Fruit fly (Drosophila melanogaster) whole organism, pupa: ENCODE data around the gene jar.

ENCODE experiments used
- CG10348 ChIP-seq: fragments of 200-800 bp; sonication (Bioruptor generic); IDR thresholded peaks from 2 replicates; pipeline ENCODE4 v1.3.6; 2022; ENCODE audit warnings: missing biosample characterization, missing genetic modification characterization
- CG12605 ChIP-seq: fragments of 200-800 bp; sonication (Bioruptor generic); IDR thresholded peaks from 2 replicates; pipeline ENCODE4 v1.3.6; 2022; ENCODE audit warnings: missing biosample characterization, missing genetic modification characterization
- CG13204 ChIP-seq: fragments of 200-800 bp; sonication (Bioruptor generic); optimal IDR thresholded peaks from 2 replicates; lab custom pipeline; 2018; ENCODE audit warnings: missing biosample characterization, mild to moderate bottlenecking, missing genetic modification characterization, moderate library complexity
- CG14655 ChIP-seq: fragments of 200-800 bp; sonication (Bioruptor generic); optimal IDR thresholded peaks from 3 replicates; lab custom pipeline; 2017; ENCODE audit warnings: mild to moderate bottlenecking, missing biosample characterization, missing genetic modification reagents, missing genetic modification characterization
- CG15710 ChIP-seq: fragments of 200-800 bp; sonication (Bioruptor generic); optimal IDR thresholded peaks from 2 replicates; lab custom pipeline; 2018; ENCODE audit warnings: missing biosample characterization, mild to moderate bottlenecking, missing genetic modification characterization, moderate library complexity
- CG17806 ChIP-seq: fragments of 200-800 bp; sonication (Bioruptor generic); optimal IDR thresholded peaks from 2 replicates; lab custom pipeline; 2018; ENCODE audit warnings: missing biosample characterization, mild to moderate bottlenecking, missing genetic modification characterization, moderate library complexity
- CG32121 ChIP-seq: fragments of 200-800 bp; sonication (Bioruptor generic); IDR thresholded peaks from 2 replicates; pipeline ENCODE4 v1.3.6; 2022; ENCODE audit warnings: missing biosample characterization, missing genetic modification characterization
- CG34367 ChIP-seq: fragments of 200-800 bp; sonication (Bioruptor generic); optimal IDR thresholded peaks from 2 replicates; lab custom pipeline; 2018; ENCODE audit warnings: missing biosample characterization, mild to moderate bottlenecking, missing genetic modification characterization
- CG4496 ChIP-seq: fragments of 200-800 bp; sonication (Bioruptor generic); IDR thresholded peaks from 3 replicates; pipeline ENCODE4 v1.3.6; 2022; ENCODE audit warnings: missing biosample characterization, missing genetic modification characterization
- CG8159 ChIP-seq: fragments of 200-800 bp; sonication (Bioruptor generic); optimal IDR thresholded peaks from 3 replicates; lab custom pipeline; 2018; ENCODE audit warnings: missing biosample characterization, mild to moderate bottlenecking, missing genetic modification characterization, moderate library complexity
- CG8301 ChIP-seq: fragments of 200-800 bp; sonication (Bioruptor generic); optimal IDR thresholded peaks from 2 replicates; lab custom pipeline; 2018; ENCODE audit warnings: missing biosample characterization, mild to moderate bottlenecking, missing genetic modification characterization
- CG9948 ChIP-seq: fragments of 200-800 bp; sonication (Bioruptor generic); optimal IDR thresholded peaks from 2 replicates; lab custom pipeline; 2018; ENCODE audit warnings: missing biosample characterization, mild to moderate bottlenecking, missing genetic modification characterization, moderate library complexity
- D1 ChIP-seq: fragments of 200-800 bp; sonication (Bioruptor generic); optimal IDR thresholded peaks from 2 replicates; lab custom pipeline; 2018; ENCODE audit warnings: missing biosample characterization, mild to moderate bottlenecking, missing genetic modification characterization, moderate library complexity
- EcR ChIP-seq: fragments of 200-800 bp; sonication (Bioruptor generic); optimal IDR thresholded peaks from 3 replicates; lab custom pipeline; 2019; ENCODE audit warnings: missing biosample characterization, missing genetic modification characterization, mild to moderate bottlenecking, moderate library complexity, missing genetic modification reagents
- Ets98B ChIP-seq: fragments of 200-800 bp; sonication (Bioruptor generic); IDR thresholded peaks from 2 replicates; pipeline ENCODE4 v1.3.6; 2022; ENCODE audit warnings: missing biosample characterization, missing genetic modification characterization
- Pif1A ChIP-seq: fragments of 200-800 bp; sonication (Bioruptor generic); optimal IDR thresholded peaks from 3 replicates; lab custom pipeline; 2016; ENCODE audit warnings: missing biosample characterization, missing genetic modification characterization
- Pif1B ChIP-seq: fragments of 200-800 bp; sonication (Bioruptor generic); optimal IDR thresholded peaks from 3 replicates; lab custom pipeline; 2016; ENCODE audit warnings: missing biosample characterization, missing genetic modification characterization
- Snoo ChIP-seq: fragments of 200-800 bp; sonication (Bioruptor generic); optimal IDR thresholded peaks from 3 replicates; lab custom pipeline; 2017; ENCODE audit warnings: missing biosample characterization, mild to moderate bottlenecking, missing genetic modification characterization, inconsistent platforms
- fd96Ca ChIP-seq: fragments of 200-800 bp; sonication (Bioruptor generic); IDR thresholded peaks from 3 replicates; pipeline ENCODE4 v1.3.6; 2022; ENCODE audit warnings: missing biosample characterization, missing genetic modification characterization
- gl ChIP-seq: fragments of 200-800 bp; sonication (Bioruptor generic); optimal IDR thresholded peaks from 2 replicates; lab custom pipeline; 2018; ENCODE audit warnings: missing biosample characterization, mild to moderate bottlenecking, missing genetic modification characterization
- rn ChIP-seq: fragments of 200-800 bp; sonication (Bioruptor generic); IDR thresholded peaks from 2 replicates; pipeline ENCODE4 v1.3.6; 2022; ENCODE audit warnings: missing biosample characterization, missing genetic modification characterization

jar gene

DNA sequence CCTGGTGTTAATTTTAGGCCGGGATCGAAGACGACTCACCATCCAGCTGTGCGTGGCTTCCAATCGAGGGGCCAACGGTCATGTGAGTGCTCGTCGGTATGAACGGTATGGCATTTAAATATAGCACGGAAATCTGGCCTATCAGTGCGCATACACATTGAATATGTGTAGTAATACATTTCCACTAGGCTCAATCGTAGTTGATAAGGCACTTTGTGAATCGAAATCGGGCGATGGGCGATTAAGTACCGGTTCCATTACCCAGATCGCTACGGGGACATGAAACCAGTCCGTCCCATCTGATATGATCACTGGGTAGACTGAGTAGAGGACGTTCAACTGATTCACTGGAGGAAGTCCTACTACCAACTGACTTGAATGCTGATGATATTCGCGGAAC, 14.4 kb upstream of the jar start:
- TF ChIP-seq EcR (GFP tag; lab: Kevin White, UChicago) = peak; percentile 93
- TF ChIP-seq Pif1A (GFP tag; lab: Kevin White, UChicago) = no peak
- no peak for TF ChIP-seq Snoo (tag; lab: Kevin White, UChicago)
- peak; percentile 29 for TF ChIP-seq CG13204
- TF ChIP-seq Ets98B (GFP tag; lab: Robert Waterston, UW) = peak; percentile 14; the same call in 1 of the 2 replicates

DNA sequence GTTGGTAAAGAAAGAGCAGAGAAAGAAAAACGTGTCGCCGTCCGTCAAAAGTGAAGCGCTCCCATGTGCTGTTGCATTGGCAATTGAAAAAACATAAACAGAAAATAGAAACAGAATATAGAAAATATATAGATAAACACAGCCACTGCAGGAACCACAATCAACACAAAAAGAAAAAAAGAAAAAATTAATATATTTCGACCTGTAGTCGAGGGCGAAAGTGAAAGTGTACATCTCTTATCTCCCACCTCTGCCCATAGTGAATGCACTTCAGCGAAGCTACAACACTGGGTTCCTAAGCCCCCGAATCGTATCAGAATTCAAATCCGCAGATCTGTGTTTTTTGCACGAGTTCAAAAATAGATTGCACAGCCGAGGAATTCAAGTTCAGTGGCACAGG, 13.1 kb upstream of the jar start:
- TF ChIP-seq fd96Ca = no peak

DNA sequence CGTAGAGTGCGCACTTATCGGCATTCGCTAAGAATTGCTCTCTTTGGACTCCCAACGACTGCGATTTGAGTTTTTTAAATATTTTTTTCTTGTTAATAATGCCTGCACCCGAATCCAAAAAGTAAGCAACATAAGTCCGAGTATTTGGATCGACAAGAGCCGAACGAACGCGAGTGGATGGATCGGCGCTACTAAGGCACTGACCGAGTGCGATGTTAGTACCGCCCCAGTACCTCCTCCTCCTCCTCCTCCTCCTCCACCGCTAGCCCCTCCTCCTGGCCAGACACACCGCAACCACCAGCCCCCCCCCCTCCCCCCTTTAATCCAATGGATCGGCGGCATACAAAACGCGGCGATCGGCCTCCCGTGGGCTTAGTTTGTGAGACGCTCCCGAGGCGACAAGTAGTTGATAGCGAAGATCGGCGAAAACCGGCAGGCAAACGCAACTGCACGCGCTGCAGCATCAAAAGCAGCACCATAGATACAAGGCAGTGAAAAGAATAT, 12.6 kb upstream of the jar start, which contains the start of gene CG6356:
Gene CG6356, plus strand, starts transcription at position 374 of the 504 bp plus-strand sequence.
- TF ChIP-seq CG9948 (tag; lab: Kevin White, UChicago) (no peak), Pif1B (GFP tag; lab: Kevin White, UChicago) (no peak), CG12605 (GFP tag; lab: Robert Waterston, UW) (peak; percentile 47; the same call in 1 of the 2 replicates), Ets98B (GFP tag; lab: Robert Waterston, UW) (peak; percentile 42; the same call in 1 of the 2 replicates), EcR (GFP tag; lab: Kevin White, UChicago) (peak; percentile 60), D1 (tag; lab: Kevin White, UChicago) (no peak), CG17806 (tag; lab: Kevin White, UChicago) (no peak), CG32121 (GFP tag; lab: Robert Waterston, UW) (peak; percentile 62; the same call in 1 of the 2 replicates), CG13204 (peak; percentile 86), gl (tag; lab: Kevin White, UChicago) (no peak), fd96Ca (peak; percentile 50; the same call in 1 of the 3 replicates), CG14655 (GFP tag; lab: Kevin White, UChicago) (peak; percentile 55), CG8301 (peak; percentile 25), rn (no peak), CG4496 (GFP tag; lab: Robert Waterston, UW) (peak; percentile 67)

DNA sequence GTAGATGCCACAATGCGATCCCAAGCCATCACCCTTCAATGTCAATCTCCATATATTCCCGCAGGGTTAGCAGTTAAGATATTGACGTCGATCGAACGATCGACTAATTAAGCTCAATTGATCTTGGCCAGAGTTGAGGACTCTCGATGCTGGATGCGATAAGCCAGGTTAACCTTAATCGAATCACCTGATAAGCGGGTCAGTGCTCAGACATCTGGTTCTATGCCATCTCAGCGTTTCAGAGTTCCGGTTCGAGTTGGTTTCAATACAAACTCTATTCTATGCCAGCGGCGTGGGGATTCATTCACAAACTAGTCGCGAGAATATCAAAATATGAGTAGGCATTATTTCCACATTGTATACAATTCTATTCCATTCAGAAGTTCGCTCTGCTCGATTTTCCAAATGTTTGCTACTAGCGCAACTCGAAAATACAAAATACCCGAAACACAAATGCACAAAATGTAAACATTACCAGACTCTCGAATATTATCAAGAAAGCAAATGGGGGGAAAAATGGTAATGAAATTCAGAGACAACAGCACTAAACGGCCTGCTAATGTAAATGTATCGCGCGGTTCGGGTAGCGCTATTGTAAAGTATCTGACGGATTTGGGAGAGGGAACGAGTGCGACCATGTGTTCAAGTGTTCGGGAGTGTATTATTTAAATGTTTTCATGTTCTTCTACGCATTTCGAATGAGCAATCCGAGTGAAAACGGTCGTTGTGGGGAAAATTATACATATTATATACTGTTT, 11.7 kb upstream of the jar start:
- TF ChIP-seq CG15710 (no peak), CG9948 (tag; lab: Kevin White, UChicago) (no peak), CG17806 (tag; lab: Kevin White, UChicago) (no peak), CG13204 (no peak), Ets98B (GFP tag; lab: Robert Waterston, UW) (no peak), Pif1A (GFP tag; lab: Kevin White, UChicago) (no peak), CG8159 (no peak), Pif1B (GFP tag; lab: Kevin White, UChicago) (no peak), CG34367 (tag; lab: Kevin White, UChicago) (no peak), gl (tag; lab: Kevin White, UChicago) (no peak), rn (no peak), CG4496 (GFP tag; lab: Robert Waterston, UW) (no peak), CG14655 (GFP tag; lab: Kevin White, UChicago) (no peak), Snoo (tag; lab: Kevin White, UChicago) (no peak), CG10348 (GFP tag; lab: Robert Waterston, UW) (no peak), EcR (GFP tag; lab: Kevin White, UChicago) (no peak), fd96Ca (no peak)

DNA sequence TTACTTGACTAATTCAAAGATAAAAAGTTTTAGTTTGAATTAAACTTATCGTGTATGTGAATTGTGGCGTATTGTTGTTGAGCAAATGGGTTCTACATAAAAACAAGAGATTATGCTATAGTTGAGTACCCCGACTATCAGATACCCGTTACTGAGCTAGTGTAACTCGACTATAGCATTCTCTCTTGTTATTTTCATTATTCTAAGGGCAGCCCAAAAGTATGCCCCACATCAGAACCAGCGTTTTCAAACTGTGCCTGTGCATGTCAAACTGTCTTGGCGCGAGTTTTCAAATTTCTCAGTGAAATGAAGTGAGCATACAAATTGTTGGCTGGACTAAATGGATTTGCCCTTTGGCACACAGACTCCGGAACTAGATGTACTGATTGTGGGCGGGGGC, 8.3 kb upstream of the jar start, which contains the start of gene shps:
Gene shps, plus strand, starts transcription at position 282 of the 400 bp plus-strand sequence.
- TF ChIP-seq CG34367 (tag; lab: Kevin White, UChicago) (no peak), CG17806 (tag; lab: Kevin White, UChicago) (no peak), Ets98B (GFP tag; lab: Robert Waterston, UW) (no peak), Pif1B (GFP tag; lab: Kevin White, UChicago) (no peak), CG32121 (GFP tag; lab: Robert Waterston, UW) (0 out of 2 replicates have a peak, but pooled peaks have one; percentile 9), CG12605 (GFP tag; lab: Robert Waterston, UW) (no peak), EcR (GFP tag; lab: Kevin White, UChicago) (peak; percentile 21), CG15710 (no peak), fd96Ca (no peak)

DNA sequence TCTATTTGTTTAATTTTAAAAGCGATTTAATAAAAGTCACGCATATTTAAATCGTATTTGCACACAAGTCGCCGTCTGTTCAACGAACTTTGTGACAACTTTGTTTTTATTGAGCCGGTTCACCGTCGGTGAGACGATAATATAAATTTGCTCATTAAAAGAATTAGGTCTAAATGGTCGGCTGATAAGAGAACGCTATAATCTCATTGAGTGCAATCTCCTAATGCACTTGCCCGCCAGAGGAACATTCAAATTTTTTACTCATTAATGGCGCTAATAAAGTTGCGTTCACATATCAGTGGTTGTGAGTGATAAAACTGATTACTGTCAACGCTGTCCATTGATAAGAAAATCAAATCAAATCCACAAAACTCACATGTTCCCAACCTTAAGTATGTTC, 7.7 kb upstream of the jar start:
- TF ChIP-seq Snoo (tag; lab: Kevin White, UChicago) = no peak
- no peak for TF ChIP-seq CG8301
- TF ChIP-seq fd96Ca = no peak
- TF ChIP-seq EcR (GFP tag; lab: Kevin White, UChicago) = no peak
- no peak for TF ChIP-seq CG4496 (GFP tag; lab: Robert Waterston, UW)
- no peak for TF ChIP-seq CG34367 (tag; lab: Kevin White, UChicago)
- TF ChIP-seq CG13204 = no peak
- no peak for TF ChIP-seq D1 (tag; lab: Kevin White, UChicago)
- TF ChIP-seq Pif1A (GFP tag; lab: Kevin White, UChicago) = no peak
- TF ChIP-seq gl (tag; lab: Kevin White, UChicago) = no peak
- TF ChIP-seq CG15710 = no peak
- TF ChIP-seq CG9948 (tag; lab: Kevin White, UChicago) = no peak
- TF ChIP-seq CG17806 (tag; lab: Kevin White, UChicago) = no peak
- no peak for TF ChIP-seq CG32121 (GFP tag; lab: Robert Waterston, UW)
- TF ChIP-seq rn = no peak
- TF ChIP-seq CG14655 (GFP tag; lab: Kevin White, UChicago) = no peak
